Worm (Caenorhabditis elegans): Measurements from ENCODE around the gene ugt-29.

DNA sequence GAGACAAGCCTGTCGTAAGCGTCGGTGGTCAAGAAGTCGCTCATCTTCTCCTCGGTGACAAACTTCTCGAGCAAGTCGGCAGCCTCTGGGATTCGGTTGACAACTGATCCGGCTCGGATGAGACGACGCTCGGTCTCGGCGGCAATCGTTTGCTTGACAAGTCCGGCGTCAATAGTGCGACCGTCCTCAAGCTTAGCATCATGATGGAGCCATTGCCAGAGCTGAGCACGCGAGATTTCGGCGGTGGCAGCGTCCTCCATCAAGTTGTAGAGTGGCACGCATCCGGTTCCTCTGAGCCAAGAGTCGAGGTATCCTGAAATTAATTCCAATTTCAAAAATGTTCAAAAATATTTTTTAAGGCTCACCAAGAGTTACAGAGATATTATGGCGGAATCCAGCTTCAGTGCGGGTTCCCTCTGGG is 25.1 kb upstream of the ugt-29 start:
- TF ChIP-seq pag-3 (tag; optimal IDR thresholded peaks at IDR 0.05; ENCODE audit: borderline replicate concordance), result no peak
- no peak for TF ChIP-seq ama-1 (optimal IDR thresholded peaks at IDR 0.05)
- TF ChIP-seq nfya-1 (tag; optimal IDR thresholded peaks at IDR 0.05), result no peak
